Worm (Caenorhabditis elegans) whole organism, L4/young adult: ENCODE measurements around the gene gst-6.
"Not testable (repeated sequence)": the region's sequence is repeated elsewhere in the genome, so short reads cannot be mapped to it uniquely, and the experiment has no call there.

Source experiments
- W03F9.2 ChIP-seq: fragments of 150-350 bp; optimal IDR thresholded peaks from 2 replicates; lab custom pipeline; 2014; ENCODE audit warnings: missing biosample characterization, missing genetic modification characterization
- dao-5 ChIP-seq: sonication (generic microtip); optimal IDR thresholded peaks from 2 replicates; lab custom pipeline; 2016; ENCODE audit warnings: missing genotype, missing genetic modification characterization, moderate library complexity, missing compliant biosample characterization
- him-1 ChIP-seq: sonication (generic microtip); optimal IDR thresholded peaks from 2 replicates; lab custom pipeline; 2016; ENCODE audit warnings: missing genotype, missing genetic modification reagents, missing genetic modification characterization, missing compliant biosample characterization

The gst-6 gene

ce11 chrII:4885976-4886375, 6.3 kb downstream of the gst-6 start, which contains the start of gene R05F9.7:
Gene R05F9.7, plus strand, starts transcription at chrII:4886276.
- TF ChIP-seq him-1: no peak
- TF ChIP-seq dao-5 (tag; lab: Kevin White, UChicago): no peak

DNA sequence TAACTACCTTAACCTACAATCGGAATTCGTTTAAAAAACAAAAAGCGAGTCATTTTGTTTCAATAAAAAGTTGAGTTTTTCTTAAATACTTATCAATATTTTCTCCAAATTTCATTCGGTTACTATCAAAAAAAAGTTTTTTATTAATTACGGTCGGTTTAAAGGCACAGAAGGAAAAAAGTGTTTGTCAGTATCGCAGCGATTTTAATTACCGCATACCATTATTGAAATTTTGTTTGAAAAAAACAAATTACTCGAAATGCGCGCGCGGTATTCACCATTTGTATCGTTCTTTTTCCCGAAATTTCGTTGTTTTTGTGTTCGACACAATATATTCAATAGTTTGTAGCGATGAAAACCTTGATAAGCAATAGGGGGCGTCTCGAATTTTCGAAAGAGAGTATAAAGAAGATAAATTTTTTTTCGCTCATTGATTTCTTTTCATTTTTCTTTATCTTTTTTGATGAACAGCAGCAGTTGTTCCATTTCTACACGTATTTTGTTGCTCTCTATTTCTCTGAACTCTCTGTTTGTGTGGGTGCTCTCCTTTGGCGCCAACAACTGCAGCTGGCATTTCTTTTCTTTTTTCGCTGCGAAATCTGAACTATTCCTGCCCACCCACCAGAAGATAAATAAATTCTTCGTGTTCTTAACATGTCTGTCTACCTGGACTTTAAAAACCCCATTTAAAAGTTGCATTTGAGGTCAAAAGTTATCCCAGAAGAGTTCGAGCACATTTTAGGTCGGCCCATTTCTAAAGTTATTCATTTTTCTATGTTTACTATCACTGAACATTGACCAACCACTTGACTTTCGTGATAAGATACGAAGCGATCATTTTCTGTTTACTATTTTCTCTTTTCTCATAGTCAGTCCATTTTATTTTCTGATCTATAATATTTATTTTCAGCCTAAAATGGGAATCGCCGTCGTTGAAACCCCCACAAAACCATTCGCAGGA, 9.1 kb downstream of the gst-6 start, which contains the start of gene pgm-1:
Gene pgm-1 (plus strand): TSS at position 911 of the 961 bp plus-strand sequence.
- TF ChIP-seq him-1 (no peak), W03F9.2 (tag; lab: Kevin White, UChicago) (no peak), dao-5 (tag; lab: Kevin White, UChicago) (no peak)

ce11 chrII:4891012-4891775, 11.5 kb downstream of the gst-6 start, which contains the start of gene gst-9:
Gene gst-9, plus strand, starts transcription at chrII:4891585.
- TF ChIP-seq him-1: no peak
- TF ChIP-seq dao-5 (tag; lab: Kevin White, UChicago): no peak
- no peak for TF ChIP-seq W03F9.2 (tag; lab: Kevin White, UChicago)

DNA sequence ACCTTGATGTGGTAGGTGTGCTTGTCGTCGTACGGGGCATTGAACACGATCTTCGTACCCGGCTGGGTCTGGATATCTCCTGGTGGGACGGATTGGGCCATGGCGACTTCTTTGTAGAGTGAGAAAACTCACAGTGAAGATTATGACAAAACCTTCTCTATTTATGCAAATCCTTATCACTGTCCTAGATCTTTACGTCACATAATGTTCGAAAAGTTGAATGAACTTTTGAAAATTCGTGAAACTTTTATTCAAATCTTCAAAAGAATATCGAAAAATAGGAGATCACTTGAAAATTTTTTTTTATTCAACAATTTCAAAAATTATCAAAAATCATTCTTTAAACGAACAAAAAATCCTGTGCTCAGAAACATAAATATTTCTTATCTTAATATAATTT, 12.9 kb downstream of the gst-6 start, which contains the start of gene msp-33:
Gene msp-33 (minus strand): TSS at position 101 of the 400 bp plus-strand sequence.
- TF ChIP-seq W03F9.2 (tag; lab: Kevin White, UChicago) (no peak), him-1 (no peak), dao-5 (tag; lab: Kevin White, UChicago) (no peak)

ce11 chrII:4898529-4898928, 18.8 kb downstream of the gst-6 start, which contains the start of gene msp-32:
Gene msp-32, plus strand, starts transcription at chrII:4898829.
- TF ChIP-seq dao-5 (tag; lab: Kevin White, UChicago); him-1; W03F9.2 (tag; lab: Kevin White, UChicago): not testable (repeated sequence)

DNA sequence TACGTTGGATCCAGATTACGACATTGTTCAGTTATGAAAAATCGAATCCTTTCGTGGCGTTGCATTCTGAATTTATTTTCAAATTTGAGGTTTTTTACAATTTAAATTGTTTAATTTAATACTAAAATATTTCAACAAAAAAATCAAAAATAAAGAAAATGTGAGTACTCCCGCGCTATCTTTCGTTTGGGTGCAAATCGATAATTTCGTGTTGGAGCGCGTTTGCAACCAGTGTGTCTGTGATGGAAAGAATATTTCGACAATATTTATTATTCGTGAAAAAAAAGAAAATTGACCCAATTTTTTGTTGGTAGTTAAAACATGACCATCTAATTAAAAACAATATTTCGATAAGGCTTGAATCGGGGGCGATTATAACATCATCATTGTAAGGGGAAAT, 22.3 kb downstream of the gst-6 start, which contains the start of gene R05F9.9:
Gene R05F9.9 (minus strand): TSS at position 66 of the 400 bp plus-strand sequence.
- no peak for TF ChIP-seq dao-5 (tag; lab: Kevin White, UChicago)
- TF ChIP-seq W03F9.2 (tag; lab: Kevin White, UChicago): no peak
- no peak for TF ChIP-seq him-1

ce11 chrII:4903696-4904095, 24.0 kb downstream of the gst-6 start, which contains the start of gene sgt-1:
Gene sgt-1, minus strand, starts transcription at chrII:4903796.
- TF ChIP-seq dao-5 (tag; lab: Kevin White, UChicago); W03F9.2 (tag; lab: Kevin White, UChicago); him-1: not testable (repeated sequence)

DNA sequence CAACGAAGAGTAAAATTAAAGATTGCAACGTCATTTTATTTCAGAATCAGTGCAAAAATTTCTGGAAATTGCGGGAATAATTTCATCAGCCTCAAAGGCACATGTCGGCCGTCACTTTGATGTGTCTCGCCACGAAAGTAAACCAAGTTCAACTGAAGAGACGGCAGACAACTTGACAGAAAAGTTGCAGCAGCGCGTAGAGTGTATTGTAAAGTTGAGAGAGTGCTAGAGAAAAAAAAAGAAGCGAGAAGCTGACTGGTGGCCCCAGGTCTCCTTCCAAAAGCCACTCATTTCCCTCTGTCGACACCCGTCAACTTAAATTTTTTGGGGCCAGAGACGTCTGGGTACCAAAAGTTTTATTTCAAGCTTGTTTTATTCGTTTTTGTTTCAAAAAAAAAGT, 24.6 kb downstream of the gst-6 start:
- peak; percentile 88 for TF ChIP-seq W03F9.2 (tag; lab: Kevin White, UChicago)
- TF ChIP-seq dao-5 (tag; lab: Kevin White, UChicago): no peak
- TF ChIP-seq him-1: no peak

- no peak for TF ChIP-seq W03F9.2 (tag; lab: Kevin White, UChicago)
- no peak for TF ChIP-seq him-1
- TF ChIP-seq dao-5 (tag; lab: Kevin White, UChicago): no peak
Measured at ce11 chrII:4904778-4905177, 25.1 kb downstream of the gst-6 start, which contains the start of gene btbd-10. Gene btbd-10, plus strand, starts transcription at chrII:4905008.

DNA sequence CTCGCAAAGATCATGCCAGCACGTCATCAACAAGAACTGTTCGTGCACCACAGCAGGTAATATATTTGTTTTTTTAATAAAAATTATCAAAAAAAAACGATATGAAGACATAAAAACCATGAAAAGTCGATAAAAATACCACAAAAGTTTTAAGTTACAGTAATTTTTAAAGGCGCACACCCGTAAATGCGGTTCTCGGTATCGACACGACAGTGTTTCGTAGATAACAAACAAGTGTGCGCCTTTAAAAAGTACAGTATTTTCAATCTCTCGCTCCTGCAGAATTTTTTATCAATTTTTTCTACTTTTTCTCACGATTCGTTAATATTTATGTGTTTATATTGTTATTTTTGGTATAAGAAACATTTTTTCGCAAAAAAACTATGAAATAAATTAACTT, 25.6 kb downstream of the gst-6 start:
- no peak for TF ChIP-seq dao-5 (tag; lab: Kevin White, UChicago)
- no peak for TF ChIP-seq him-1
- TF ChIP-seq W03F9.2 (tag; lab: Kevin White, UChicago): no peak

- TF ChIP-seq him-1: no peak
- no peak for TF ChIP-seq dao-5 (tag; lab: Kevin White, UChicago)
- no peak for TF ChIP-seq W03F9.2 (tag; lab: Kevin White, UChicago)
Measured at ce11 chrII:4905883-4906282, 26.2 kb downstream of the gst-6 start.

DNA sequence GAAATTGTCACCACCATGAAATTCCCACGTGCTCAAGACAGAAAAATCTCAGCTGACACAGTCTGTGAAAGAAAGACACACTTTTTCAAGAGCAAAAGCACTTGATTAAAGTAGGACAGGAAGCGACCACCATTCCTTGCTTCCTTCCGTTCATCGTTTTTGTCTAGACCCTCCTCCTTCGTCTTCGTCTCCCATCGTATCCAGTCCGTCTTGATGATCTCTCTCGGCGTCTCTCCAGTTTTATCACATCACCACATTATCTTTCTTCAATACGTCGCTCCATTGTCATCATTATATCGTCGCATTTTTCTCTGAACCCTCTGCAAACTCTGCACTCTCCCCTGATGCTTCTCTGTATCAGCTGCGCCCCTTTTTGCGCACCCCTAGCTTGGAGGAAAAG, 28.5 kb downstream of the gst-6 start:
- TF ChIP-seq dao-5 (tag; lab: Kevin White, UChicago): no peak
- no peak for TF ChIP-seq him-1
- no peak for TF ChIP-seq W03F9.2 (tag; lab: Kevin White, UChicago)

ce11 chrII:4914214-4914613, 34.5 kb downstream of the gst-6 start, which contains the start of gene R05F9.11:
Gene R05F9.11, minus strand, starts transcription at chrII:4914218.
- TF ChIP-seq him-1: no peak
- no peak for TF ChIP-seq W03F9.2 (tag; lab: Kevin White, UChicago)
- no peak for TF ChIP-seq dao-5 (tag; lab: Kevin White, UChicago)
